Worm (Caenorhabditis elegans): ENCODE measurements around the gene E01G6.1.

DNA sequence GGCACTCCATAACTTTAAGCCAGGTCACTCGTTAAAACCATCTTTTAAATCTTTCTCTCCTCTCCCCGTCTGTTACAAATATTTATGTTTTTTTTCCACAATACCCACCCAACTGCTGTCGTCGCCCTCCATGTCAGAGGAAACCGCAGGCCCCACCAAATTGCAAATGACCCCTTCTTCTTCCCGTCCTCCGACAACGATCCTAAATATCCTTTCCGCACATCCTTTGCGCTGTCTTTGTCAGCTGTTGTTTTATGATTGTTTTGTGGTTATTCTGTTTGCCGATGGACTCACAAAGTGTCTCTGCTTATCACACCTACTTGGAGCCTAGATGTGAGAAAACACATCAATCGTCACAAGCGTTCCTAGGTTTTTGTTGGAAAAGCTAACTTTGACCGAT is 12.5 kb upstream of the E01G6.1 start:
- no peak for TF ChIP-seq pha-4 (tag; optimal IDR thresholded peaks at IDR 0.05)
- TF ChIP-seq unc-62 (GFP tag; optimal IDR thresholded peaks at IDR 0.05): no peak
- no peak for TF ChIP-seq mxl-1 (tag; optimal IDR thresholded peaks at IDR 0.05)
- TF ChIP-seq nhr-90 (tag; optimal IDR thresholded peaks at IDR 0.05): no peak
- TF ChIP-seq Y79H2A.3 (GFP tag; conservative IDR thresholded peaks at IDR 0.05): no peak
- TF ChIP-seq F39B2.1 (GFP tag; IDR thresholded peaks at IDR 0.05): no peak
- no peak for TF ChIP-seq ceh-79 (tag; optimal IDR thresholded peaks at IDR 0.05)
- no peak for TF ChIP-seq nhr-179 (tag; optimal IDR thresholded peaks at IDR 0.05)
- no peak for TF ChIP-seq mes-4 (tag; optimal IDR thresholded peaks at IDR 0.05)
- no peak for TF ChIP-seq egl-44 (GFP tag; IDR thresholded peaks at IDR 0.05)
